Fruit fly (Drosophila melanogaster): Measurements from ENCODE around the gene CG42824.

Gene CG42824

DNA sequence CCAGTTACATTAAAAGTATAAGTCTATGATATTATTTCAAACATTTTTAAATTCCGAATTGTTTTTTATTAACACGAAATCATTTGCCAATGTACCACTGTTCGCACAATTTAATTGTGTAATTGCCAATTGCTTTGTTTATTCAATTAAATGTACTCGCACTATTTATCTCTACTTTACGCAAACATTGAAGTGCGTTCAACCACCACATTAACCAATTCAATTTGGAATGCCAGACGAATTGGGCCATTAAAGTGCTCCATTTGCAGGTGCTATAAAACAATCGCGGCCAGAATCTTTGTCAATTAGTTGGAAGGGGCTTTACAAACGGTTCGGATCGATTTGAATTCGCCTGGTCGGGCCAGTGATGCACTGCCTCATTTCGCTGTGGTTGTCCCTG is 4.5 kb upstream of the CG42824 start, which contains the start of gene CG5863 (continued):
- TF ChIP-seq vri (GFP tag; optimal IDR thresholded peaks at IDR 0.05) = no peak
- TF ChIP-seq Eip75B (GFP tag; optimal IDR thresholded peaks at IDR 0.05) = no peak
- no peak for TF ChIP-seq fd85E (GFP tag; optimal IDR thresholded peaks at IDR 0.05)

DNA sequence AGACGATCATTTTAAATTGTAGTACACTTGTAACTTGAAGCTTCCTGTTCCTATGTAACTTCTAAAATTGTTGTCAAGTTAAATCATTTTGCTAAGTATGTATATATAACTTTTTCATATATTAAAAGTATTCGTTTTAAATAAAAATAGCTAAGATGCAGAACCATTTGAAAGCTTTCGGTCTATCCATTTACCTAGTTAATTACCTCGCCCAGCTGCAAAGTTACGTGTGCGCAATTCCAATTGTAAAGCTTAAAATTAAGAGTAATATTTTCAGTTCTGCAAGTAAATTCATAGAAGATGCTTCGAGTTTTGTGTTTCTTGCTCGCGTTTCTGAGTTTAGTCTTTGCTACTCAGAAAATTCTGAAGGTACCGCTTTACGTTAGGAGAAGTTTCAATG is 3.0 kb upstream of the CG42824 start, which contains the start of gene CG5860:
Gene CG5860, plus strand, starts transcription at position 301 of the 400 bp plus-strand sequence.
- no peak for TF ChIP-seq CG3919 (GFP tag; optimal IDR thresholded peaks at IDR 0.05)
- TF ChIP-seq CG6808 (GFP tag; optimal IDR thresholded peaks at IDR 0.05) = no peak
- TF ChIP-seq CG11294 (GFP tag; IDR thresholded peaks at IDR 0.05) = no peak
- TF ChIP-seq vri (GFP tag; optimal IDR thresholded peaks at IDR 0.05) = no peak
- no peak for TF ChIP-seq Ets96B (tag; optimal IDR thresholded peaks at IDR 0.05)
- TF ChIP-seq OdsH (GFP tag; optimal IDR thresholded peaks at IDR 0.05) = no peak
- TF ChIP-seq fkh (GFP tag; optimal IDR thresholded peaks at IDR 0.05) = no peak
- TF ChIP-seq Hr39 (GFP tag; optimal IDR thresholded peaks at IDR 0.05) = no peak
- no peak for TF ChIP-seq CG9139 (GFP tag; optimal IDR thresholded peaks at IDR 0.05)
- TF ChIP-seq Eip93F (GFP tag; optimal IDR thresholded peaks at IDR 0.05) = no peak
- TF ChIP-seq dsx (GFP tag; optimal IDR thresholded peaks at IDR 0.05; ENCODE audit: poor library complexity, severe bottlenecking) = no peak
- no peak for TF ChIP-seq cyc (GFP tag; optimal IDR thresholded peaks at IDR 0.05)

DNA sequence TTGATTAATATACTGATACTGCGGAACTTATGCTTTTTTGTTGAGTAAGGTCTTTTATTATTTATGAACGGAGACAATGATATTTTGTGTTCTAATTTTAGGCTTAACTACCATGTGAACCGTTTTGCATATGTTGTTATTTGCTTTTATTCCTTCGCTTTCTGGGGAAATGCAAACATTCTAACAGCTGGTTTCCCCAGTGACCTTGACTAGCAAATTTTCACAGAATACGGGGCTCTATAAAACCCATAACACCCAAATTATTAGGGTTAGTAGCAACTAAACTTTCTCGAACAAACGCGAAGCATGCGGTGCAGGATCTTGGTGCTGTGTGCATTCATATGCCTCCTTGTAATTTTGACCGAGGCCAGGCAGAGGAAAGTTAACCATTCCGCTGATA is 1.3 kb upstream of the CG42824 start, which contains the start of gene CG17283:
Gene CG17283, plus strand, starts transcription at position 301 of the 400 bp plus-strand sequence.
- TF ChIP-seq CG32006 (GFP tag; optimal IDR thresholded peaks at IDR 0.05) (no peak), CG6163 (GFP tag; IDR thresholded peaks at IDR 0.05) (no peak), svp (GFP tag) (no peak), CG6276 (GFP tag; optimal IDR thresholded peaks at IDR 0.05) (no peak), esn (GFP tag; optimal IDR thresholded peaks at IDR 0.05) (no peak), CG6808 (GFP tag; optimal IDR thresholded peaks at IDR 0.05) (no peak), Lpt (GFP tag; optimal IDR thresholded peaks at IDR 0.05) (no peak), CG3919 (GFP tag; optimal IDR thresholded peaks at IDR 0.05) (no peak), CG1621 (tag; optimal IDR thresholded peaks at IDR 0.05) (no peak)

DNA sequence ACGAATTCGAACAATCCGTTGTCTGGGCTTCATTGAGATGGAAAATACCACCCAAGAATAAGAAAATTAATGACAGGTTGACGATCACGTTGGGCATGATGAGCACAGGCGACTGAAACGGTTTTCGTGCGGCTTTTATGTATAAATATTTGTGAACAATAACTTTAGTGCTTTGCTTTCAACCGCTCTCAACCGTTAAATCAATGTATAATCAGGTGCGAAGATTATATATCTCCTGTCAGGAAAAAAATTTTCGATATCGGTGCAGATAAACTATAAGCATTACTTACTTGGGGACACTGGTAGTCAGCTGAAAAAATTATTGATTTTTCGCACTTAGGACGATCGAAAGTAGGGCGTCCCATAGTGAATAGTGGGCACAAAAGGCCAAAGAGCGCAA is 1.3 kb downstream of the CG42824 start, which contains the start of gene CG42823:
Gene CG42823, minus strand, starts transcription at position 101 of the 400 bp plus-strand sequence.
- TF ChIP-seq Ets96B (tag; optimal IDR thresholded peaks at IDR 0.05) = no peak
- no peak for TF ChIP-seq salr (GFP tag; optimal IDR thresholded peaks at IDR 0.05)
- TF ChIP-seq CG6854 (GFP tag; optimal IDR thresholded peaks at IDR 0.05) = no peak
- no peak for TF ChIP-seq Hr4 (GFP tag; optimal IDR thresholded peaks at IDR 0.05)
- TF ChIP-seq cyc (GFP tag; optimal IDR thresholded peaks at IDR 0.05) = no peak
- TF ChIP-seq spab (GFP tag; optimal IDR thresholded peaks at IDR 0.05) = no peak
- TF ChIP-seq CG4318 (GFP tag; optimal IDR thresholded peaks at IDR 0.05) = no peak
- no peak for TF ChIP-seq CG3032 (tag; optimal IDR thresholded peaks at IDR 0.05)
- TF ChIP-seq CG6792 (GFP tag; optimal IDR thresholded peaks at IDR 0.05) = no peak
- TF ChIP-seq pdm3 (GFP tag; optimal IDR thresholded peaks at IDR 0.05) = no peak
- TF ChIP-seq Gug (GFP tag; IDR thresholded peaks at IDR 0.05) = no peak
- no peak for TF ChIP-seq fd59A (GFP tag; optimal IDR thresholded peaks at IDR 0.05)

DNA sequence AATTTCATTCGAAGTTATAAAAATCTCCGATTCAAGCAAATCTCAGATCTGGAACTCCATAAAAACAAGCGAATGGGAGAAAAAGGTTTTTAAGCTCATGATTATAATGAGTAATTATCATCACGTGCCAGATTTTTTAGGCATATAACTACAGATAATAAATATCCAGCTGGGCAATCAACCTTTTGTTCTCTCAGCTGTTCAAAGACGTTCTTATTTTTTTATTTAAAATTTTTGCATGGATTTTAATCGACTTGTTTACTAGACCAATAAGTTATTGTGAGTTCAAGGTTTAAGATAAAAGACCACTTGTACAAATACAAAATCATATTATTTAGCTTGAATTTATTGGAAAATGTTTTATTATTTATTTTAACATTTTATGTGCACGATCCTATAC is 2.2 kb downstream of the CG42824 start:
- TF ChIP-seq fkh (GFP tag; optimal IDR thresholded peaks at IDR 0.05) (peak; percentile 29), vri (GFP tag; optimal IDR thresholded peaks at IDR 0.05) (peak; percentile 47), Sox102F (GFP tag; optimal IDR thresholded peaks at IDR 0.05) (no peak)

DNA sequence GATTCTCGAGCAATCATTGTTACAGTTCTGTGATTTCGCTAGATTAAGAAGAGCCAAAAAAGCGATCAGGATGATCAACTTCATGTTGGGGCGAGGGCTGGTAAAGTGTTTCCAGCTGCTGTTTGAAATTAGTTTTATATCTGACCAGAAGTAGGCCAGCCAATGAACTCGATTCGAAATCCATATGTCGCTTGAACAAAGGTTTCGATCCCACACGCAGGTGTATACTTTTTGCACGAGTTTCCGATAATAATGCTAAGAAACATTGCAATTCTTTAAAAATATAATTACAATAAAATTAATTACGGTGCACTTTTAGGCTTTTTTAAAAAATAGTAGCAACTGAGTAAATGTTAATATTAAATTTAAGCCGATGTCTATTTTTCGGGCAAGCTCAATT is 2.7 kb downstream of the CG42824 start, which contains the start of gene CG34280:
Gene CG34280, minus strand, starts transcription at position 101 of the 400 bp plus-strand sequence.
- no peak for TF ChIP-seq Hr4 (GFP tag; optimal IDR thresholded peaks at IDR 0.05)
- peak; percentile 48 for TF ChIP-seq Sox14 (GFP tag; optimal IDR thresholded peaks at IDR 0.05)
